Worm (Caenorhabditis elegans): ENCODE measurements around the gene idpp-15.

The idpp-15 gene

DNA sequence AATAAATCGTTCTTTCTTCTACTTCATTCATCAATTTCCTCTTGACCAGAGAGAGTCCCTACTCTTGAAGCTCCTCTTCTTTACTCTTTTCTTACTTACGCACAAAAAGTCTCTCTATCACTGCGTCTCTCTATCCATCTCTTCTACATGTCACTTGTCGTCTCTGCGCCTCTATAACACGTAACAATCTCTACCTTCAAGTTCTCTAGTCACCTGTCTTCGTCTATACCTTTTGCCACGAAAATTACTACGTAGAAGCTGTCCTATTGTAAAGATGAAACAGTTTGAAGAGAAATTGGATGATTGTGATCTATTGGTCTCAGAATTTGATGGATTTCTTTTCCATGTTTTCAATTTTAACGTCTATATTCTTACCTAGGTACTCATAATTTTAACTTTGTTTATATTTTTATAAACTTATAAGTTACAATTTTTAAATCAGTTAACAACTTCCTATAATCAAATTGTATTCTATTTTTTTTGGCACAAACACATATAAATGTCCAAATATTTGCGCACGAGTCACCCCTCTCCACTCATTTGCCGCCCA, 32.0 kb downstream of the idpp-15 start, which contains the start of gene C02D5.2 (continued):
- no peak for TF ChIP-seq pha-2 (tag; optimal IDR thresholded peaks at IDR 0.05)

ce11 chrIII:8560398-8560797, 35.5 kb downstream of the idpp-15 start:
- TF ChIP-seq ceh-30 (tag; optimal IDR thresholded peaks at IDR 0.05) (no peak), C08G9.2 (tag; optimal IDR thresholded peaks at IDR 0.05) (no peak), F13H6.1 (tag; optimal IDR thresholded peaks at IDR 0.05) (no peak), ama-1 (optimal IDR thresholded peaks at IDR 0.05) (no peak), sox-2 (GFP tag; IDR thresholded peaks at IDR 0.05) (no peak), mec-3 (tag; optimal IDR thresholded peaks at IDR 0.05; ENCODE audit: borderline replicate concordance) (no peak), syd-9 (tag; optimal IDR thresholded peaks at IDR 0.05) (no peak), K02D7.2 (tag; optimal IDR thresholded peaks at IDR 0.05) (no peak), zip-5 (tag; optimal IDR thresholded peaks at IDR 0.05) (no peak), nfya-1 (tag; optimal IDR thresholded peaks at IDR 0.05) (no peak), elt-4 (tag; optimal IDR thresholded peaks at IDR 0.05) (no peak), sox-4 (tag; optimal IDR thresholded peaks at IDR 0.05) (no peak), hlh-13 (GFP tag; optimal IDR thresholded peaks at IDR 0.05) (no peak), ceh-24 (tag; optimal IDR thresholded peaks at IDR 0.05) (no peak), che-1 (tag; optimal IDR thresholded peaks at IDR 0.05) (no peak), fax-1 (tag; optimal IDR thresholded peaks at IDR 0.05) (no peak), pag-3 (tag; optimal IDR thresholded peaks at IDR 0.05; ENCODE audit: borderline replicate concordance) (no peak)

- TF ChIP-seq ceh-48 (tag; optimal IDR thresholded peaks at IDR 0.05) (no peak), pqm-1 (tag; optimal IDR thresholded peaks at IDR 0.05) (no peak), F13H6.1 (tag; optimal IDR thresholded peaks at IDR 0.05) (no peak), nhr-11 (tag; optimal IDR thresholded peaks at IDR 0.05) (no peak), K09A11.1 (tag; optimal IDR thresholded peaks at IDR 0.05; ENCODE audit: insufficient read depth) (no peak), ceh-34 (tag; optimal IDR thresholded peaks at IDR 0.05) (no peak), ceh-31 (tag; optimal IDR thresholded peaks at IDR 0.05) (no peak), lin-11 (tag; optimal IDR thresholded peaks at IDR 0.05) (no peak), elt-2 (tag; optimal IDR thresholded peaks at IDR 0.05) (no peak), ttx-3 (tag; optimal IDR thresholded peaks at IDR 0.05) (no peak), sdc-2 (tag; optimal IDR thresholded peaks at IDR 0.05) (no peak), hlh-15 (tag; optimal IDR thresholded peaks at IDR 0.05) (no peak), sox-2 (GFP tag; IDR thresholded peaks at IDR 0.05) (no peak), pha-4 (tag; optimal IDR thresholded peaks at IDR 0.05) (no peak), npax-4 (tag; optimal IDR thresholded peaks at IDR 0.05) (no peak), ceh-19 (GFP tag; optimal IDR thresholded peaks at IDR 0.05) (no peak)
These were observed 36.0 kb downstream of the idpp-15 start, which contains the start of gene acdh-6 for ce11 chrIII:8560836-8561235. Gene acdh-6, plus strand, starts transcription at chrIII:8561136.

ce11 chrIII:8564372-8564771, 39.5 kb downstream of the idpp-15 start:
- TF ChIP-seq tbx-7 (tag; optimal IDR thresholded peaks at IDR 0.05) (no peak), K02D7.2 (tag; optimal IDR thresholded peaks at IDR 0.05) (no peak), lin-11 (tag; optimal IDR thresholded peaks at IDR 0.05) (no peak), pqm-1 (tag; optimal IDR thresholded peaks at IDR 0.05) (no peak), pha-4 (tag; optimal IDR thresholded peaks at IDR 0.05) (no peak), pag-3 (tag; optimal IDR thresholded peaks at IDR 0.05; ENCODE audit: borderline replicate concordance) (no peak), ceh-31 (tag; optimal IDR thresholded peaks at IDR 0.05) (no peak), madf-2 (tag; optimal IDR thresholded peaks at IDR 0.05) (no peak), npax-4 (tag; optimal IDR thresholded peaks at IDR 0.05) (no peak), Y22D7AL.16 (tag; optimal IDR thresholded peaks at IDR 0.05) (no peak), elt-2 (tag; optimal IDR thresholded peaks at IDR 0.05) (no peak), unc-42 (tag; optimal IDR thresholded peaks at IDR 0.05) (no peak), eyg-1 (tag; optimal IDR thresholded peaks at IDR 0.05) (no peak)
